Fruit fly (Drosophila melanogaster) whole organism, adult: Measurements from ENCODE around the gene CG45089.

Experiments used
- CG12768 ChIP-seq: fragments of 200-800 bp; sonication (Bioruptor generic); optimal IDR thresholded peaks from 2 replicates; lab custom pipeline; 2017; ENCODE audit warnings: missing biosample characterization, missing genetic modification characterization, mild to moderate bottlenecking, moderate library complexity, missing genetic modification reagents
- Mnt ChIP-seq: fragments of 200-800 bp; sonication (Bioruptor generic); optimal IDR thresholded peaks from 2 replicates; lab custom pipeline; 2016; ENCODE audit warnings: missing biosample characterization, mild to moderate bottlenecking, missing genetic modification characterization

DNA sequence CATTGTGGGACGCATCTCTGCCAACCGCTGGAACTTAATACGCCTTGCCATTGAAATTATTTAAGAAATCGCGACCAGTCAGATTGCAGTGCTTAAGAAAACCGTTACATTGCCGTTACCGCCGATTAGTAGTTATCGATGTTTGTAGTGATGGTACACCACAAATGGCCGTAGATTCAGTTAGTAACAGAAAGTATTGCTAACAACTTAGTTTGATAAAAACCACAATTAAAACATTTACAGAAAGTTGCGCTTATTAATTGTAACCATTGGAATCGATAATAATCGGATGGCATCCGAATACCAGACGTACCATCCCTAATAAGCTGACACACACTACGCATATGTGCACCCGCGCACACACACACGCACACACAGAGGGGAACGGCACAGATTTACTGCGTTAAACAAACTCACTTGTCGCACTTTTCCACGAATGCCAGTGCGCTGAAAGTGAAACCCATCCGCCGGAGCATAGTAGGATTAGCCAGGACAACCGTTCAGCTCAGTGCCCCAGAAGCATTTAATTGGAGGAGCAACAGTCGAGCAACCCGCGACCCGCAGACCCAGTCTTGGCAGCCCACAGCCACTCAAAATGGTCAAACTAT, 26.6 kb upstream of the CG45089 start, which contains the start of the genes hdm and Ykt6:
- TF ChIP-seq CG12768 (GFP tag; lab: Kevin White, UChicago): peak; percentile 38
- peak; percentile 83 for TF ChIP-seq Mnt (GFP tag; lab: Kevin White, UChicago)
